Worm (Caenorhabditis elegans) whole organism, young adult: ENCODE data around the gene ZK1290.5.

Experiments used
- mes-4 ChIP-seq: sonication (generic microtip); optimal IDR thresholded peaks from 2 replicates; lab custom pipeline; 2016; ENCODE audit warnings: missing genotype, missing genetic modification characterization, missing compliant biosample characterization
- pha-4 ChIP-seq: fragments of 150-350 bp; sonication (generic microtip); optimal IDR thresholded peaks from 2 replicates; lab custom pipeline; 2014; ENCODE audit warnings: missing biosample characterization, missing genetic modification reagents, missing genetic modification characterization
- sea-2 ChIP-seq: fragments of 200-800 bp; sonication (Bioruptor generic); IDR thresholded peaks from 2 replicates; pipeline ENCODE4 v1.3.6; 2022; ENCODE audit warnings: missing genetic modification characterization, missing compliant biosample characterization
- somi-1 ChIP-seq: fragments of 200-800 bp; sonication (Bioruptor generic); optimal IDR thresholded peaks from 2 replicates; lab custom pipeline; 2018; ENCODE audit warnings: mild to moderate bottlenecking, missing genetic modification characterization, missing compliant biosample characterization

ce11 chrII:7521420-7521819, 8.0 kb upstream of the ZK1290.5 start:
- TF ChIP-seq pha-4 (tag; lab: Kevin White, UChicago) (no peak), somi-1 (GFP tag; lab: Kevin White, UChicago) (no peak), sea-2 (no peak), mes-4 (no peak)
